Fruit fly (Drosophila melanogaster) whole organism, embryonic: ENCODE results near the gene CG2224.

ENCODE experiments used
- Bgb ChIP-seq: fragments of 200-800 bp; sonication (Bioruptor generic); IDR thresholded peaks from 2 replicates; pipeline ENCODE4 v1.3.6; 2022; ENCODE audit warnings: missing biosample characterization, missing genetic modification characterization; ENCODE audit not compliant: partially characterized antibody
- Blimp-1 ChIP-seq: fragments of 200-800 bp; sonication (Bioruptor generic); optimal IDR thresholded peaks from 3 replicates; lab custom pipeline; 2018; ENCODE audit warnings: missing biosample characterization, missing genetic modification characterization, mild to moderate bottlenecking, moderate library complexity, missing genetic modification reagents
- Bteb2 ChIP-seq: fragments of 200-800 bp; sonication (Bioruptor generic); optimal IDR thresholded peaks from 2 replicates; lab custom pipeline; 2016; ENCODE audit warnings: missing biosample characterization, missing genetic modification characterization
- CG10147 ChIP-seq: fragments of 200-800 bp; sonication (Bioruptor generic); optimal IDR thresholded peaks from 2 replicates; lab custom pipeline; 2019; ENCODE audit warnings: missing biosample characterization, mild to moderate bottlenecking, missing genetic modification characterization, moderate library complexity
- CG10462 ChIP-seq: fragments of 200-800 bp; sonication (Bioruptor generic); optimal IDR thresholded peaks from 2 replicates; lab custom pipeline; 2016; ENCODE audit warnings: missing biosample characterization, missing genetic modification characterization
- CG11398 ChIP-seq: fragments of 200-800 bp; sonication (Bioruptor generic); optimal IDR thresholded peaks from 2 replicates; lab custom pipeline; 2016; ENCODE audit warnings: missing biosample characterization, missing genetic modification characterization
- CG12104 ChIP-seq: fragments of 200-800 bp; sonication (Bioruptor generic); optimal IDR thresholded peaks from 3 replicates; lab custom pipeline; 2016; ENCODE audit warnings: missing biosample characterization, missing genetic modification characterization
- CG12769 ChIP-seq: fragments of 200-800 bp; sonication (Bioruptor generic); optimal IDR thresholded peaks from 2 replicates; lab custom pipeline; 2019; ENCODE audit warnings: missing biosample characterization, mild to moderate bottlenecking, missing genetic modification characterization, moderate library complexity
- CG13123 ChIP-seq: fragments of 200-800 bp; sonication (Bioruptor generic); optimal IDR thresholded peaks from 2 replicates; lab custom pipeline; 2016; ENCODE audit warnings: missing biosample characterization, missing genetic modification characterization
- CG13624 ChIP-seq: fragments of 200-800 bp; sonication (Bioruptor generic); optimal IDR thresholded peaks from 2 replicates; lab custom pipeline; 2016; ENCODE audit warnings: missing biosample characterization, missing genetic modification characterization
- CG1602 ChIP-seq: fragments of 200-800 bp; sonication (Bioruptor generic); optimal IDR thresholded peaks from 3 replicates; lab custom pipeline; 2016; ENCODE audit warnings: missing biosample characterization, missing genetic modification characterization
- CG17328 ChIP-seq: fragments of 200-800 bp; sonication (Bioruptor generic); IDR thresholded peaks from 2 replicates; pipeline ENCODE4 v1.3.6; 2022; ENCODE audit warnings: missing biosample characterization, missing genetic modification characterization
- CG17361 ChIP-seq: fragments of 200-800 bp; sonication (Bioruptor generic); IDR thresholded peaks from 3 replicates; pipeline ENCODE4 v1.3.6; 2022; ENCODE audit warnings: missing biosample characterization, missing genetic modification characterization
- CG18619 ChIP-seq: fragments of 200-800 bp; sonication (Bioruptor generic); optimal IDR thresholded peaks from 3 replicates; lab custom pipeline; 2017; ENCODE audit warnings: missing biosample characterization, mild to moderate bottlenecking, missing genetic modification characterization
- CG30020 ChIP-seq: fragments of 200-800 bp; optimal IDR thresholded peaks from 2 replicates; lab custom pipeline; 2019; ENCODE audit warnings: missing biosample characterization, mild to moderate bottlenecking, missing genetic modification characterization, moderate library complexity
- CG3163 ChIP-seq: fragments of 200-800 bp; sonication (Bioruptor generic); optimal IDR thresholded peaks from 3 replicates; lab custom pipeline; 2016; ENCODE audit warnings: missing biosample characterization, missing genetic modification characterization
- CG3995 ChIP-seq: fragments of 200-800 bp; sonication (Bioruptor generic); optimal IDR thresholded peaks from 3 replicates; lab custom pipeline; 2016; ENCODE audit warnings: missing biosample characterization, missing genetic modification characterization
- CG4617 ChIP-seq: fragments of 200-800 bp; sonication (Bioruptor generic); optimal IDR thresholded peaks from 3 replicates; lab custom pipeline; 2016; ENCODE audit warnings: missing biosample characterization, missing genetic modification characterization, borderline replicate concordance
- CG7745 ChIP-seq: fragments of 200-800 bp; sonication (Bioruptor generic); optimal IDR thresholded peaks from 2 replicates; lab custom pipeline; 2018; ENCODE audit warnings: missing biosample characterization, mild to moderate bottlenecking, missing genetic modification characterization, moderate library complexity
- CG8765 ChIP-seq: fragments of 200-800 bp; sonication (Bioruptor generic); IDR thresholded peaks from 2 replicates; pipeline ENCODE4 v1.3.6; 2022; ENCODE audit warnings: missing biosample characterization, missing genetic modification characterization
- Doc3 ChIP-seq: fragments of 200-800 bp; sonication (Bioruptor generic); IDR thresholded peaks from 3 replicates; pipeline ENCODE4 v1.3.6; 2022; ENCODE audit warnings: missing biosample characterization, missing genetic modification characterization; ENCODE audit not compliant: partially characterized antibody
- H15 ChIP-seq: fragments of 200-800 bp; sonication (Bioruptor generic); IDR thresholded peaks from 3 replicates; pipeline ENCODE4 v1.3.6; 2022; ENCODE audit warnings: missing biosample characterization, missing genetic modification characterization
- Hr78 ChIP-seq, 2 experiments: fragments of 200-800 bp in 1 of 2; fragments of >200 bp in 1 of 2; sonication (Bioruptor generic) in 1 of 2; optimal IDR thresholded peaks; 2 replicates each; lab custom pipeline; 2017 to 2019; ENCODE audit warnings: missing biosample characterization in 2 of 2, missing genetic modification characterization in 2 of 2, mild to moderate bottlenecking in 1 of 2, moderate library complexity in 1 of 2
- MBD-R2 ChIP-seq: fragments of 200-800 bp; sonication (Bioruptor generic); IDR thresholded peaks from 2 replicates; pipeline ENCODE4 v1.3.6; 2022; ENCODE audit warnings: missing biosample characterization, missing genetic modification characterization
- Med ChIP-seq: fragments of 200-800 bp; sonication (Bioruptor generic); peaks from one replicate; lab custom pipeline; 2016; ENCODE audit warnings: missing biosample characterization, missing genetic modification characterization, mild to moderate bottlenecking, inconsistent platforms, moderate library complexity
- Myb ChIP-seq: fragments of 200-800 bp; sonication (Bioruptor generic); optimal IDR thresholded peaks from 2 replicates; lab custom pipeline; 2016; ENCODE audit warnings: missing biosample characterization, missing genetic modification characterization
- Scr ChIP-seq: fragments of 200-800 bp; sonication (Bioruptor generic); IDR thresholded peaks from 2 replicates; pipeline ENCODE4 v1.3.6; 2022; ENCODE audit warnings: missing biosample characterization, missing genetic modification characterization; ENCODE audit not compliant: partially characterized antibody
- bcd ChIP-seq: fragments of 200-800 bp; sonication (Bioruptor generic); optimal IDR thresholded peaks from 2 replicates; lab custom pipeline; 2017; ENCODE audit warnings: missing biosample characterization, mild to moderate bottlenecking, missing genetic modification characterization
- bsh ChIP-seq, 2 experiments: fragments of 200-800 bp; sonication (Bioruptor generic); optimal IDR thresholded peaks; 2 replicates each; lab custom pipeline; 2017 to 2018; ENCODE audit warnings: mild to moderate bottlenecking in 2 of 2, missing biosample characterization in 2 of 2, missing genetic modification characterization in 2 of 2, moderate library complexity in 1 of 2
- ci ChIP-seq: fragments of 200-800 bp; sonication (Bioruptor generic); IDR thresholded peaks from 3 replicates; pipeline ENCODE4 v1.3.6; 2022; ENCODE audit warnings: missing biosample characterization, missing genetic modification characterization
- corto ChIP-seq: fragments of 200-800 bp; sonication (Bioruptor generic); optimal IDR thresholded peaks from 2 replicates; lab custom pipeline; 2016; ENCODE audit warnings: missing biosample characterization, mild to moderate bottlenecking, missing genetic modification characterization, moderate library complexity
- eve ChIP-seq, 2 experiments: fragments of >200 bp; optimal IDR thresholded peaks; 2 replicates each; lab custom pipeline; 2017; ENCODE audit warnings: missing biosample characterization in 2 of 2, missing genetic modification characterization in 2 of 2
- gfzf ChIP-seq: fragments of 200-800 bp; sonication (Bioruptor generic); optimal IDR thresholded peaks from 2 replicates; lab custom pipeline; 2016; ENCODE audit warnings: missing biosample characterization, mild to moderate bottlenecking, missing genetic modification characterization, moderate library complexity
- hbn ChIP-seq: fragments of 200-800 bp; sonication (Bioruptor generic); IDR thresholded peaks from 2 replicates; pipeline ENCODE4 v1.3.6; 2022; ENCODE audit warnings: missing biosample characterization, missing genetic modification characterization; ENCODE audit not compliant: partially characterized antibody
- inv ChIP-seq: fragments of 200-800 bp; sonication (Bioruptor generic); IDR thresholded peaks from 2 replicates; pipeline ENCODE4 v1.3.6; 2022; ENCODE audit warnings: missing biosample characterization, missing genetic modification characterization; ENCODE audit not compliant: partially characterized antibody
- ken ChIP-seq: fragments of 200-800 bp; sonication (Bioruptor generic); IDR thresholded peaks from 3 replicates; pipeline ENCODE4 v1.3.6; 2022; ENCODE audit warnings: missing biosample characterization, missing genetic modification characterization
- lab ChIP-seq: fragments of 200-800 bp; sonication (Bioruptor generic); optimal IDR thresholded peaks from 3 replicates; lab custom pipeline; 2017; ENCODE audit warnings: missing biosample characterization, missing genetic modification characterization, mild to moderate bottlenecking, moderate library complexity, missing genetic modification reagents
- lilli ChIP-seq: fragments of 200-800 bp; sonication (Bioruptor generic); optimal IDR thresholded peaks from 3 replicates; lab custom pipeline; 2016; ENCODE audit warnings: missing biosample characterization, missing genetic modification characterization
- lmd ChIP-seq: fragments of 200-800 bp; sonication (Bioruptor generic); IDR thresholded peaks from 2 replicates; pipeline ENCODE4 v1.3.6; 2022; ENCODE audit warnings: missing biosample characterization, missing genetic modification characterization
- odd ChIP-seq: fragments of 200-800 bp; sonication (Bioruptor generic); optimal IDR thresholded peaks from 2 replicates; lab custom pipeline; 2017; ENCODE audit warnings: missing biosample characterization, mild to moderate bottlenecking, missing genetic modification characterization
- onecut ChIP-seq: fragments of 200-800 bp; sonication (Bioruptor generic); IDR thresholded peaks from 2 replicates; pipeline ENCODE4 v1.3.6; 2022; ENCODE audit warnings: missing biosample characterization, missing genetic modification characterization
- pb ChIP-seq: fragments of 200-800 bp; sonication (Bioruptor generic); optimal IDR thresholded peaks from 3 replicates; lab custom pipeline; 2016; ENCODE audit warnings: missing biosample characterization, missing genetic modification characterization
- tgo ChIP-seq: fragments of 200-800 bp; sonication (Bioruptor generic); IDR thresholded peaks from 3 replicates; pipeline ENCODE4 v1.3.6; 2022; ENCODE audit warnings: missing biosample characterization, missing genetic modification characterization
- tio ChIP-seq: fragments of 200-800 bp; sonication (Bioruptor generic); optimal IDR thresholded peaks from 2 replicates; lab custom pipeline; 2017; ENCODE audit warnings: missing biosample characterization, missing genetic modification characterization, inconsistent platforms
- trh ChIP-seq: fragments of 200-800 bp; sonication (Bioruptor generic); optimal IDR thresholded peaks from 2 replicates; lab custom pipeline; 2016; ENCODE audit warnings: missing biosample characterization, missing genetic modification characterization
- z ChIP-seq: fragments of 200-800 bp; sonication (Bioruptor generic); IDR thresholded peaks from 3 replicates; pipeline ENCODE4 v1.3.6; 2022; ENCODE audit warnings: missing biosample characterization, missing genetic modification characterization
- zen2 ChIP-seq: fragments of 200-800 bp; sonication (Bioruptor generic); IDR thresholded peaks from 3 replicates; pipeline ENCODE4 v1.3.6; 2022; ENCODE audit warnings: missing biosample characterization, missing genetic modification characterization; ENCODE audit not compliant: partially characterized antibody

The CG2224 gene

dm6 chr3R:30501174-30501573 is 42.1 kb upstream of the CG2224 start (continued):
- 0 out of 3 replicates have a peak, but pooled peaks have one; percentile 52 for TF ChIP-seq ci (GFP tag; lab: Robert Waterston, UW)
- TF ChIP-seq tio (GFP tag; lab: Kevin White, UChicago): peak; percentile 39
- TF ChIP-seq Myb (GFP tag; lab: Kevin White, UChicago): peak; percentile 1
- TF ChIP-seq CG8765 (GFP tag; lab: Robert Waterston, UW): peak; percentile 38; the same call in 1 of the 2 replicates
- no peak for TF ChIP-seq H15 (GFP tag; lab: Robert Waterston, UW)
- no peak for TF ChIP-seq Doc3 (GFP tag; lab: Robert Waterston, UW)

dm6 chr3R:30500226-30500625 is 41.1 kb upstream of the CG2224 start, which contains the start of gene PH4alphaNE1:
Gene PH4alphaNE1, minus strand, starts transcription at chr3R:30500326.
- TF ChIP-seq Bteb2 (GFP tag; lab: Kevin White, UChicago) (no peak), MBD-R2 (GFP tag; lab: Robert Waterston, UW) (no peak), CG12104 (GFP tag; lab: Kevin White, UChicago) (no peak), odd (GFP tag; lab: Kevin White, UChicago) (no peak), CG13624 (GFP tag; lab: Kevin White, UChicago) (no peak), CG10147 (GFP tag; lab: Kevin White, UChicago) (no peak), CG3163 (GFP tag; lab: Kevin White, UChicago) (no peak), bsh (GFP tag; optimal IDR thresholded peaks at IDR 0.05; lab: Kevin White, UChicago) (no peak), inv (GFP tag; lab: Robert Waterston, UW) (no peak), CG10462 (no peak), CG7745 (tag; lab: Kevin White, UChicago) (no peak), Bgb (GFP tag; lab: Robert Waterston, UW) (no peak), lab (GFP tag; lab: Kevin White, UChicago) (no peak), hbn (GFP tag; lab: Robert Waterston, UW) (no peak), CG17328 (GFP tag; lab: Robert Waterston, UW) (no peak), Scr (GFP tag; lab: Robert Waterston, UW) (no peak), lmd (GFP tag; lab: Robert Waterston, UW) (no peak), lilli (GFP tag; lab: Kevin White, UChicago) (no peak), gfzf (GFP tag; lab: Kevin White, UChicago) (no peak), CG4617 (GFP tag; lab: Kevin White, UChicago) (no peak)

- peak; percentile 93 for TF ChIP-seq z (GFP tag; lab: Robert Waterston, UW)
- TF ChIP-seq ken (GFP tag; lab: Robert Waterston, UW): no peak
- no peak for TF ChIP-seq onecut (GFP tag; lab: Robert Waterston, UW)
- no peak for TF ChIP-seq zen2 (GFP tag; lab: Robert Waterston, UW)
- TF ChIP-seq CG11398 (GFP tag; lab: Kevin White, UChicago): no peak
- peak; percentile 92 for TF ChIP-seq Blimp-1 (GFP tag; lab: Kevin White, UChicago)
- TF ChIP-seq CG1602: no peak
- no peak for TF ChIP-seq Med (GFP tag; lab: Kevin White, UChicago)
- TF ChIP-seq CG17361 (GFP tag; lab: Robert Waterston, UW): no peak
- no peak for TF ChIP-seq eve (GFP tag; optimal IDR thresholded peaks at IDR 0.05; lab: Kevin White, UChicago)
- no peak for TF ChIP-seq corto
- no peak for TF ChIP-seq CG13123 (GFP tag; lab: Kevin White, UChicago)
- TF ChIP-seq CG3995: peak; percentile 63
- no peak for TF ChIP-seq CG30020
- TF ChIP-seq pb (GFP tag; lab: Kevin White, UChicago): no peak
- no peak for TF ChIP-seq CG18619
- TF ChIP-seq CG12769 (tag; lab: Kevin White, UChicago): peak; percentile 14
- TF ChIP-seq trh (GFP tag; lab: Kevin White, UChicago): no peak
- peak in 1 of 2 experiments; percentile 31 for TF ChIP-seq Hr78 (GFP tag; optimal IDR thresholded peaks at IDR 0.05; lab: Kevin White, UChicago)
- TF ChIP-seq tgo (GFP tag; lab: Robert Waterston, UW): no peak
- TF ChIP-seq bcd (GFP tag; lab: Kevin White, UChicago): no peak
Measured at dm6 chr3R:30496103-30496858, 37.2 kb upstream of the CG2224 start, which contains the start of gene PH4alphaMP. Gene PH4alphaMP, minus strand, starts transcription at chr3R:30496153.
